In genomic region chr2L:19489997-19490461, dm6 we compare ENCODE assay signal across 3 fruit fly cellular contexts.
TF ChIP-seq lines count a peak whose summit lies in the region.

CG10194 (minus strand) TSS chr2L:19490104.
CG18094 (plus strand) TSS chr2L:19490262.

TF ChIP-seq in whole organism, embryonic, 481 proteins besides CTCF, POLR2A, EP300 and RAD21 (continued from another document and continues in another):
- TF ChIP-seq nerfin-2 (GFP tag; IDR thresholded peaks at IDR 0.05; lab: Robert Waterston, UW; ENCODE audit: partially characterized antibody) (no peak), Pdp1 (GFP tag; optimal IDR thresholded peaks at IDR 0.05; lab: Kevin White, UChicago) (peak; percentile 2 to 81), Ets65A (GFP tag; lab: Kevin White, UChicago) (no peak), Dp (GFP tag; optimal IDR thresholded peaks at IDR 0.05; lab: Kevin White, UChicago) (peak; percentile 44), dmrt99B (tag; optimal IDR thresholded peaks at IDR 0.05; lab: Kevin White, UChicago) (no peak), kah (GFP tag; optimal IDR thresholded peaks at IDR 0.05; lab: Kevin White, UChicago) (peak; percentile 100), CG15479 (GFP tag; optimal IDR thresholded peaks at IDR 0.05; lab: Kevin White, UChicago) (no peak), tap (tag; optimal IDR thresholded peaks at IDR 0.05; lab: Kevin White, UChicago) (no peak), Sry-β (GFP tag; optimal IDR thresholded peaks at IDR 0.05; lab: Kevin White, UChicago) (no peak), CG9797 (GFP tag; optimal IDR thresholded peaks at IDR 0.05; lab: Kevin White, UChicago) (no peak), Elba2 (GFP tag; optimal IDR thresholded peaks at IDR 0.05; lab: Kevin White, UChicago) (no peak), E2f1 (GFP tag; IDR thresholded peaks at IDR 0.05; lab: Robert Waterston, UW) (0 out of 2 replicates have a peak, but pooled peaks have one; percentile 24), Hr51 (GFP tag; optimal IDR thresholded peaks at IDR 0.05; lab: Kevin White, UChicago) (peak; percentile 5 to 64), trh (GFP tag; optimal IDR thresholded peaks at IDR 0.05; lab: Kevin White, UChicago) (no peak), kay (GFP tag; optimal IDR thresholded peaks at IDR 0.05; lab: Kevin White, UChicago) (peak; percentile 2), CG9437 (GFP tag; optimal IDR thresholded peaks at IDR 0.05; lab: Kevin White, UChicago) (peak; percentile 28), Doc3 (GFP tag; IDR thresholded peaks at IDR 0.05; lab: Robert Waterston, UW; ENCODE audit: partially characterized antibody) (peak; percentile 63), ssp (GFP tag; IDR thresholded peaks at IDR 0.05; lab: Robert Waterston, UW) (no peak), CG4820 (GFP tag; optimal IDR thresholded peaks at IDR 0.05; lab: Kevin White, UChicago) (no peak), NFAT (GFP tag; IDR thresholded peaks at IDR 0.05; lab: Robert Waterston, UW) (no peak), CG10543 (GFP tag; optimal IDR thresholded peaks at IDR 0.05; lab: Kevin White, UChicago) (no peak), trem (tag; optimal IDR thresholded peaks at IDR 0.05; lab: Kevin White, UChicago) (peak; percentile 17), tx (GFP tag; optimal IDR thresholded peaks at IDR 0.05; lab: Kevin White, UChicago) (no peak), chif (GFP tag; optimal IDR thresholded peaks at IDR 0.05; lab: Kevin White, UChicago) (no peak), lilli (GFP tag; optimal IDR thresholded peaks at IDR 0.05; lab: Kevin White, UChicago) (peak; percentile 68), CG34422 (GFP tag; IDR thresholded peaks at IDR 0.05; lab: Robert Waterston, UW) (peak; percentile 40; the same call in 1 of the 3 replicates), CG18011 (GFP tag; optimal IDR thresholded peaks at IDR 0.05; lab: Kevin White, UChicago) (peak; percentile 71), schlank (tag; optimal IDR thresholded peaks at IDR 0.05; lab: Kevin White, UChicago) (no peak), E2f2 (GFP tag; IDR thresholded peaks at IDR 0.05; lab: Robert Waterston, UW) (peak; percentile 28; the same call in 1 of the 2 replicates), CG14965 (GFP tag; optimal IDR thresholded peaks at IDR 0.05; lab: Kevin White, UChicago; ENCODE audit: borderline replicate concordance) (no peak), salm (tag; optimal IDR thresholded peaks at IDR 0.05; lab: Kevin White, UChicago) (no peak), CG4282 (GFP tag; optimal IDR thresholded peaks at IDR 0.05; lab: Kevin White, UChicago) (no peak), Dfd (GFP tag; optimal IDR thresholded peaks at IDR 0.05; lab: Kevin White, UChicago) (no peak), CG12299 (tag; optimal IDR thresholded peaks at IDR 0.05; lab: Kevin White, UChicago) (no peak), Six4 (GFP tag; optimal IDR thresholded peaks at IDR 0.05; lab: Kevin White, UChicago) (peak; percentile 10), pzg (GFP tag; optimal IDR thresholded peaks at IDR 0.05; lab: Kevin White, UChicago) (peak; percentile 41), dimm (GFP tag; IDR thresholded peaks at IDR 0.05; lab: Robert Waterston, UW) (no peak), dpn (GFP tag; optimal IDR thresholded peaks at IDR 0.05; lab: Kevin White, UChicago) (peak in 1 of 2 experiments; percentile 47), cad (GFP tag; optimal IDR thresholded peaks at IDR 0.05; lab: Kevin White, UChicago) (no peak), Dll (GFP tag; IDR thresholded peaks at IDR 0.05; lab: Robert Waterston, UW; ENCODE audit: partially characterized antibody) (peak; percentile 72), slou (GFP tag; optimal IDR thresholded peaks at IDR 0.05; lab: Kevin White, UChicago) (no peak), nerfin-1 (tag; optimal IDR thresholded peaks at IDR 0.05; lab: Kevin White, UChicago) (no peak), H15 (GFP tag; IDR thresholded peaks at IDR 0.05; lab: Robert Waterston, UW) (no peak), dan (GFP tag; IDR thresholded peaks at IDR 0.05; lab: Robert Waterston, UW) (no peak)

TF ChIP-seq in whole organism, prepupa, 60 proteins besides CTCF, POLR2A, EP300 and RAD21 (continued from another document):
- TF ChIP-seq Sox15 (GFP tag; optimal IDR thresholded peaks at IDR 0.05; lab: Kevin White, UChicago) (peak; percentile 11), CG32006 (GFP tag; optimal IDR thresholded peaks at IDR 0.05; lab: Kevin White, UChicago) (no peak), vri (GFP tag; optimal IDR thresholded peaks at IDR 0.05; lab: Kevin White, UChicago) (no peak), dsx (GFP tag; optimal IDR thresholded peaks at IDR 0.05; lab: Kevin White, UChicago; ENCODE audit: poor library complexity, severe bottlenecking) (no peak), Eip93F (GFP tag; optimal IDR thresholded peaks at IDR 0.05; lab: Kevin White, UChicago) (peak; percentile 1), eg (GFP tag; IDR thresholded peaks at IDR 0.05; lab: Robert Waterston, UW) (peak; percentile 63; the same call in 2 of the 3 replicates), lz (GFP tag; optimal IDR thresholded peaks at IDR 0.05; lab: Kevin White, UChicago) (peak; percentile 53), CG1621 (tag; optimal IDR thresholded peaks at IDR 0.05; lab: Kevin White, UChicago) (no peak), CG6163 (GFP tag; IDR thresholded peaks at IDR 0.05; lab: Robert Waterston, UW) (0 out of 3 replicates have a peak, but pooled peaks have one; percentile 10), Sox14 (GFP tag; optimal IDR thresholded peaks at IDR 0.05; lab: Kevin White, UChicago) (no peak), cyc (GFP tag; optimal IDR thresholded peaks at IDR 0.05; lab: Kevin White, UChicago) (peak; percentile 60), achi (GFP tag; optimal IDR thresholded peaks at IDR 0.05; lab: Kevin White, UChicago) (no peak), Hr4 (GFP tag; optimal IDR thresholded peaks at IDR 0.05; lab: Kevin White, UChicago) (peak; percentile 71), CG11762 (GFP tag; optimal IDR thresholded peaks at IDR 0.05; lab: Kevin White, UChicago; ENCODE audit: insufficient read depth) (no peak), Eip78C (GFP tag; lab: Kevin White, UChicago) (no peak), CG3032 (tag; optimal IDR thresholded peaks at IDR 0.05; lab: Kevin White, UChicago) (no peak), svp (GFP tag; lab: Kevin White, UChicago) (peak; percentile 86), CG6276 (GFP tag; optimal IDR thresholded peaks at IDR 0.05; lab: Kevin White, UChicago) (no peak), Blimp-1 (GFP tag; optimal IDR thresholded peaks at IDR 0.05; lab: Kevin White, UChicago) (no peak), Smox (GFP tag; optimal IDR thresholded peaks at IDR 0.05; lab: Kevin White, UChicago) (no peak), fd59A (GFP tag; optimal IDR thresholded peaks at IDR 0.05; lab: Kevin White, UChicago) (no peak), CG6792 (GFP tag; optimal IDR thresholded peaks at IDR 0.05; lab: Kevin White, UChicago) (peak; percentile 62), CG16779 (tag; optimal IDR thresholded peaks at IDR 0.05; lab: Kevin White, UChicago) (no peak), CG6854 (GFP tag; optimal IDR thresholded peaks at IDR 0.05; lab: Kevin White, UChicago) (peak; percentile 9), CG10669 (GFP tag; optimal IDR thresholded peaks at IDR 0.05; lab: Kevin White, UChicago) (no peak), Lpt (GFP tag; optimal IDR thresholded peaks at IDR 0.05; lab: Kevin White, UChicago) (no peak), CG34406 (GFP tag; optimal IDR thresholded peaks at IDR 0.05; lab: Kevin White, UChicago) (peak; percentile 57), Gug (GFP tag; IDR thresholded peaks at IDR 0.05; lab: Robert Waterston, UW) (no peak), CG9139 (GFP tag; optimal IDR thresholded peaks at IDR 0.05; lab: Kevin White, UChicago) (no peak), CG15336 (GFP tag; IDR thresholded peaks at IDR 0.05; lab: Robert Waterston, UW) (peak; percentile 48; the same call in 1 of the 2 replicates), CG10631 (GFP tag; optimal IDR thresholded peaks at IDR 0.05; lab: Kevin White, UChicago) (no peak), CG31627 (GFP tag; optimal IDR thresholded peaks at IDR 0.05; lab: Kevin White, UChicago) (peak; percentile 49), CG4318 (GFP tag; optimal IDR thresholded peaks at IDR 0.05; lab: Kevin White, UChicago) (no peak), CG11294 (GFP tag; IDR thresholded peaks at IDR 0.05; lab: Robert Waterston, UW) (peak; percentile 25; the same call in 1 of the 2 replicates), spab (GFP tag; optimal IDR thresholded peaks at IDR 0.05; lab: Kevin White, UChicago) (no peak), esn (GFP tag; optimal IDR thresholded peaks at IDR 0.05; lab: Kevin White, UChicago) (peak; percentile 78), Hr38 (GFP tag; optimal IDR thresholded peaks at IDR 0.05; lab: Kevin White, UChicago) (no peak), Ets21C (GFP tag; optimal IDR thresholded peaks at IDR 0.05; lab: Kevin White, UChicago) (no peak), Met (GFP tag; optimal IDR thresholded peaks at IDR 0.05; lab: Kevin White, UChicago) (no peak)

TF ChIP-seq in whole organism, wandering third instar larva, 38 proteins besides CTCF, POLR2A, EP300 and RAD21 (continued from another document):
- TF ChIP-seq Hr78 (GFP tag; optimal IDR thresholded peaks at IDR 0.05; lab: Kevin White, UChicago) (no peak), Sp1 (GFP tag; optimal IDR thresholded peaks at IDR 0.05; lab: Kevin White, UChicago) (peak; percentile 51), HLH106 (tag; optimal IDR thresholded peaks at IDR 0.05; lab: Kevin White, UChicago) (peak; percentile 51), h (GFP tag; optimal IDR thresholded peaks at IDR 0.05; lab: Kevin White, UChicago) (peak; percentile 77)
TF ChIP-seq in whole organism, wandering third instar larva: peak in this region for 9.
